Worm (Caenorhabditis elegans) whole organism, young adult: ENCODE results near the gene C26B9.2.

Experiments used
- B0019.2 ChIP-seq: fragments of 200-800 bp; sonication (Bioruptor generic); conservative IDR thresholded peaks from 2 replicates; pipeline ENCODE4 v1.3.6; 2022; ENCODE audit warnings: missing genetic modification reagents, missing genetic modification characterization, missing compliant biosample characterization
- B0035.1 ChIP-seq: sonication (generic microtip); optimal IDR thresholded peaks from 2 replicates; lab custom pipeline; 2016; ENCODE audit warnings: missing genetic modification characterization, mild to moderate bottlenecking, missing compliant biosample characterization, missing genotype, missing genetic modification reagents
- B0261.1 ChIP-seq: sonication (generic microtip); optimal IDR thresholded peaks from 2 replicates; lab custom pipeline; 2016; ENCODE audit warnings: mild to moderate bottlenecking, missing genetic modification characterization, moderate library complexity, missing compliant biosample characterization
- C06A6.2 ChIP-seq: fragments of 200-800 bp; sonication (Bioruptor generic); conservative IDR thresholded peaks from 2 replicates; pipeline ENCODE4 v1.3.6; 2022; ENCODE audit warnings: missing genetic modification characterization, missing compliant biosample characterization
- F22D6.2 ChIP-seq: sonication (generic microtip); optimal IDR thresholded peaks from 2 replicates; lab custom pipeline; 2016; ENCODE audit warnings: mild to moderate bottlenecking, missing genetic modification characterization, missing compliant biosample characterization
- F39B2.1 ChIP-seq: fragments of 200-800 bp; sonication (Bioruptor generic); IDR thresholded peaks from 2 replicates; pipeline ENCODE4 v1.3.6; 2022; ENCODE audit warnings: missing genetic modification reagents, missing genetic modification characterization, missing compliant biosample characterization
- F57A8.1 ChIP-seq: fragments of 200-800 bp; sonication (Bioruptor generic); optimal IDR thresholded peaks from 2 replicates; lab custom pipeline; 2018; ENCODE audit warnings: mild to moderate bottlenecking, missing genetic modification characterization, moderate library complexity, missing compliant biosample characterization
- F57C9.4 ChIP-seq: sonication (generic microtip); optimal IDR thresholded peaks from 2 replicates; lab custom pipeline; 2017; ENCODE audit warnings: mild to moderate bottlenecking, missing genetic modification characterization, missing compliant biosample characterization
- Y95B8A.8 ChIP-seq: fragments of 200-800 bp; sonication (Bioruptor generic); IDR thresholded peaks from 2 replicates; pipeline ENCODE4 v1.3.6; 2022; ENCODE audit warnings: missing genetic modification reagents, missing genetic modification characterization, missing compliant biosample characterization
- aptf-3 ChIP-seq: fragments of 200-800 bp; sonication (Bioruptor generic); IDR thresholded peaks from 2 replicates; pipeline ENCODE4 v1.3.6; 2022; ENCODE audit warnings: missing genetic modification characterization, missing compliant biosample characterization
- athp-1 ChIP-seq: sonication (generic microtip); optimal IDR thresholded peaks from 2 replicates; lab custom pipeline; 2017; ENCODE audit warnings: mild to moderate bottlenecking, missing genetic modification characterization, missing compliant biosample characterization
- cebp-2 ChIP-seq: fragments of 200-800 bp; sonication (Bioruptor generic); IDR thresholded peaks from 2 replicates; pipeline ENCODE4 v1.3.6; 2022; ENCODE audit warnings: missing genetic modification characterization, missing compliant biosample characterization
- ceh-40 ChIP-seq: fragments of 200-800 bp; sonication (Bioruptor generic); IDR thresholded peaks from 2 replicates; pipeline ENCODE4 v1.3.6; 2022; ENCODE audit warnings: missing genetic modification characterization, missing compliant biosample characterization
- ceh-58 ChIP-seq: fragments of 200-800 bp; sonication (Bioruptor generic); IDR thresholded peaks from 2 replicates; pipeline ENCODE4 v1.3.6; 2022; ENCODE audit warnings: missing genetic modification characterization, missing compliant biosample characterization
- ceh-91 ChIP-seq: fragments of 200-800 bp; sonication (Bioruptor generic); IDR thresholded peaks from 2 replicates; pipeline ENCODE4 v1.3.6; 2022; ENCODE audit warnings: missing genetic modification reagents, missing genetic modification characterization, missing compliant biosample characterization
- chd-7 ChIP-seq: sonication (generic microtip); optimal IDR thresholded peaks from 2 replicates; lab custom pipeline; 2016; ENCODE audit warnings: mild to moderate bottlenecking, missing genetic modification characterization, moderate library complexity, missing compliant biosample characterization
- dox-1 ChIP-seq: fragments of 200-800 bp; sonication (Bioruptor generic); IDR thresholded peaks from 2 replicates; pipeline ENCODE4 v1.3.6; 2022; ENCODE audit warnings: missing genetic modification reagents, missing genetic modification characterization, missing compliant biosample characterization
- ekl-4 ChIP-seq: fragments of 200-800 bp; sonication (Bioruptor generic); IDR thresholded peaks from 2 replicates; pipeline ENCODE4 v1.3.6; 2022; ENCODE audit warnings: missing genetic modification reagents, missing genetic modification characterization, missing compliant biosample characterization
- ets-4 ChIP-seq: fragments of 200-800 bp; sonication (Bioruptor generic); optimal IDR thresholded peaks from 2 replicates; lab custom pipeline; 2018; ENCODE audit warnings: mild to moderate bottlenecking, missing genetic modification characterization, missing compliant biosample characterization
- hlh-12 ChIP-seq: sonication (generic microtip); optimal IDR thresholded peaks from 2 replicates; lab custom pipeline; 2016; ENCODE audit warnings: missing genetic modification characterization, missing compliant biosample characterization
- hsf-1 ChIP-seq: fragments of 200-800 bp; sonication (Bioruptor generic); IDR thresholded peaks from 2 replicates; pipeline ENCODE4 v1.3.6; 2022; ENCODE audit warnings: missing genetic modification reagents, missing genetic modification characterization, missing compliant biosample characterization
- let-607 ChIP-seq, 2 experiments: fragments of 200-800 bp in 1 of 2; sonication (Bioruptor generic) in 1 of 2; sonication (generic microtip) in 1 of 2; optimal IDR thresholded peaks; 2 replicates each; lab custom pipeline; 2016 to 2018; ENCODE audit warnings: mild to moderate bottlenecking in 2 of 2, missing compliant biosample characterization in 2 of 2, missing genetic modification characterization in 2 of 2, moderate library complexity in 2 of 2, missing genotype in 1 of 2
- lin-35 ChIP-seq, 3 experiments: fragments of 150-350 bp in 2 of 3; sonication (generic microtip) in 1 of 3; optimal IDR thresholded peaks; 2 replicates each; lab custom pipeline; 2014 to 2018; ENCODE audit warnings: missing biosample characterization in 3 of 3, missing genetic modification characterization in 3 of 3, missing genetic modification reagents in 3 of 3
- lin-54 ChIP-seq: fragments of 200-800 bp; sonication (Bioruptor generic); optimal IDR thresholded peaks from 2 replicates; lab custom pipeline; 2018; ENCODE audit warnings: mild to moderate bottlenecking, missing genetic modification characterization, missing compliant biosample characterization
- lsy-27 ChIP-seq: sonication (generic microtip); optimal IDR thresholded peaks from 2 replicates; lab custom pipeline; 2017; ENCODE audit warnings: missing genetic modification characterization, mild to moderate bottlenecking, missing compliant biosample characterization, antibody characterized with exemption, missing genotype, borderline replicate concordance; ENCODE audit not compliant: insufficient read depth
- madf-10 ChIP-seq: sonication (generic microtip); optimal IDR thresholded peaks from 2 replicates; lab custom pipeline; 2016; ENCODE audit warnings: mild to moderate bottlenecking, missing genetic modification characterization, missing compliant biosample characterization
- mxl-1 ChIP-seq: sonication (generic microtip); optimal IDR thresholded peaks from 2 replicates; lab custom pipeline; 2016; ENCODE audit warnings: missing genetic modification characterization, missing compliant biosample characterization
- nfya-1 ChIP-seq: sonication (generic microtip); optimal IDR thresholded peaks from 2 replicates; lab custom pipeline; 2017; ENCODE audit warnings: antibody characterized with exemption, missing compliant biosample characterization, missing genetic modification characterization, borderline replicate concordance; ENCODE audit not compliant: insufficient read depth
- nhr-27 ChIP-seq: fragments of 200-800 bp; sonication (Bioruptor generic); optimal IDR thresholded peaks from 2 replicates; lab custom pipeline; 2018; ENCODE audit warnings: mild to moderate bottlenecking, missing genetic modification characterization, moderate library complexity, missing compliant biosample characterization
- nhr-90 ChIP-seq: sonication (generic microtip); optimal IDR thresholded peaks from 2 replicates; lab custom pipeline; 2016; ENCODE audit warnings: missing genotype, mild to moderate bottlenecking, missing genetic modification characterization, missing compliant biosample characterization
- rcor-1 ChIP-seq: fragments of 200-800 bp; sonication (Bioruptor generic); IDR thresholded peaks from 2 replicates; pipeline ENCODE4 v1.3.6; 2022; ENCODE audit warnings: missing genetic modification reagents, missing genetic modification characterization, missing compliant biosample characterization
- rec-8 ChIP-seq, 2 experiments: sonication (generic microtip); optimal IDR thresholded peaks; 2 replicates each; lab custom pipeline; 2016; ENCODE audit warnings: mild to moderate bottlenecking in 2 of 2, missing genetic modification characterization in 2 of 2, missing genetic modification reagents in 2 of 2, missing genotype in 2 of 2, missing biosample characterization in 1 of 2, missing compliant biosample characterization in 1 of 2, moderate library complexity in 1 of 2
- repo-1 ChIP-seq: sonication (generic microtip); optimal IDR thresholded peaks from 2 replicates; lab custom pipeline; 2017; ENCODE audit warnings: mild to moderate bottlenecking, missing genetic modification characterization, missing compliant biosample characterization
- rpc-1 ChIP-seq, 2 experiments: fragments of 150-350 bp in 1 of 2; sonication (generic microtip) in 1 of 2; optimal IDR thresholded peaks; 2 replicates each; lab custom pipeline; 2014 to 2018; ENCODE audit warnings: missing biosample characterization in 1 of 2, missing genetic modification characterization in 1 of 2, missing genetic modification reagents in 1 of 2, missing genotype in 1 of 2
- sea-2 ChIP-seq: fragments of 200-800 bp; sonication (Bioruptor generic); IDR thresholded peaks from 2 replicates; pipeline ENCODE4 v1.3.6; 2022; ENCODE audit warnings: missing genetic modification characterization, missing compliant biosample characterization
- snpc-3.4 ChIP-seq: sonication (generic microtip); optimal IDR thresholded peaks from 2 replicates; lab custom pipeline; 2017; ENCODE audit warnings: missing genetic modification characterization, mild to moderate bottlenecking, missing compliant biosample characterization, antibody characterized with exemption, moderate library complexity, missing genotype, missing genetic modification reagents
- tlf-1 ChIP-seq: fragments of 200-800 bp; sonication (Bioruptor generic); optimal IDR thresholded peaks from 2 replicates; lab custom pipeline; 2018; ENCODE audit warnings: mild to moderate bottlenecking, missing genetic modification characterization, missing compliant biosample characterization
- unc-130 ChIP-seq: sonication (generic microtip); optimal IDR thresholded peaks from 2 replicates; lab custom pipeline; 2016; ENCODE audit warnings: missing genetic modification reagents, missing genetic modification characterization, missing compliant biosample characterization
- ztf-26 ChIP-seq: sonication (generic microtip); optimal IDR thresholded peaks from 2 replicates; lab custom pipeline; 2017; ENCODE audit warnings: missing genetic modification characterization, missing compliant biosample characterization
- ztf-3 ChIP-seq: fragments of 200-800 bp; sonication (Bioruptor generic); optimal IDR thresholded peaks from 2 replicates; lab custom pipeline; 2018; ENCODE audit warnings: mild to moderate bottlenecking, missing genetic modification characterization, missing compliant biosample characterization

Gene C26B9.2

DNA sequence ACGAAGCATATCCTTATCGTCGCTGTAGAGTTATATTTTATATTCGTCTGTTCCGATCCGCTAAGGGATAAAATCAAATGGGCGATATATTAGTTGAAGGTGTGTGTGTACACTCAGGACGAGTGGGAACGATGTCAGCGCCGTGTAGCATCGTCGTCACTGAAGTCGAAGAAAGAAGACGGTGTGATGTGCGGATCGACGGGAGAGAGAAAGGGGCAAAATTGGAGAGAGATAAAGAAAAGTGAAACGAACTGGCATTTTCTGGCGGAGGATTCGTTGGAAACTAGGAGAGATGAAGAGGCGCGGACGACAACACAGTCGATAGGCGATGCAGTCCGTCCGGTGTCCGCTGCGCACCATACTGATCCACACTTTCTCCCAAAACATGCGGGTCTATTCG lies 2.0 kb upstream of the C26B9.2 start, which contains the start of gene C26B9.3:
Gene C26B9.3, plus strand, starts transcription at position 343 of the 400 bp plus-strand sequence.
- no peak for TF ChIP-seq cebp-2 (GFP tag; lab: Robert Waterston, UW)
- no peak for TF ChIP-seq F57C9.4
- TF ChIP-seq lin-54 (GFP tag; lab: Kevin White, UChicago) = no peak
- no peak for TF ChIP-seq ztf-26 (tag; lab: Kevin White, UChicago)
- no peak for TF ChIP-seq B0019.2 (GFP tag; lab: Robert Waterston, UW)
- no peak for TF ChIP-seq ceh-91
- TF ChIP-seq ets-4 = no peak
- TF ChIP-seq hsf-1 = no peak
- TF ChIP-seq nfya-1 (tag; lab: Kevin White, UChicago) = no peak
- TF ChIP-seq, all 124 proteins: peak for 0

DNA sequence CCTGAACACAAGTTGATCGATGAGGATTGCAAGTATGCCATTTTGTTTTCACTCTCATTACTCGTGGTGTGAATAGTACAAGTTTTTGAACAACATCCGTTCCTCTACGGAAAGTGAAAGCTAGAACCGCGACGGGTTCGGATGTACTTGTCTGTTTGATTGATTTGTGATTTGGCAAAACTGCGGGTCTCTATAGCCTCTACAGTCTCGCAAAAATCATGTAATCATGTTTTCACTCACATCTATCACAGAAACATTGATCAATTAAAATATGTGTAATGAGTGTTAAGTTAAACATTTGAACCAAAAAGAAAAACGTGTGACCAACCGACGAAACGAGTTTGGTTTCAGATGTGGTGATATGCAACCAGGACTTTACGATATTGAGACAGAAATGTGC lies 632 bp upstream of the C26B9.2 start:
- no peak for TF ChIP-seq ztf-3 (GFP tag; lab: Kevin White, UChicago)
- TF ChIP-seq rec-8 (tag; optimal IDR thresholded peaks at IDR 0.05; lab: Kevin White, UChicago) = no peak
- TF ChIP-seq ceh-40 (GFP tag; lab: Robert Waterston, UW) = no peak
- no peak for TF ChIP-seq B0035.1
- TF ChIP-seq ztf-26 (tag; lab: Kevin White, UChicago) = no peak
- no peak for TF ChIP-seq rcor-1 (GFP tag; lab: Robert Waterston, UW)
- no peak for TF ChIP-seq rpc-1 (optimal IDR thresholded peaks at IDR 0.05; lab: Kevin White, UChicago)
- no peak for TF ChIP-seq rpc-1 (tag; optimal IDR thresholded peaks at IDR 0.05; lab: Kevin White, UChicago)
- no peak for TF ChIP-seq C06A6.2 (GFP tag; lab: Robert Waterston, UW)
- TF ChIP-seq F57A8.1 (GFP tag; lab: Kevin White, UChicago) = no peak
- TF ChIP-seq ekl-4 (GFP tag; lab: Robert Waterston, UW) = no peak
- no peak for TF ChIP-seq hlh-12
- TF ChIP-seq athp-1 (tag; lab: Kevin White, UChicago) = no peak
- no peak for TF ChIP-seq aptf-3
- TF ChIP-seq B0019.2 (GFP tag; lab: Robert Waterston, UW) = no peak
- no peak for TF ChIP-seq ets-4
- TF ChIP-seq lsy-27 (tag; lab: Kevin White, UChicago) = no peak
- no peak for TF ChIP-seq hsf-1
- TF ChIP-seq sea-2 (GFP tag; lab: Robert Waterston, UW) = no peak
- TF ChIP-seq, all 124 proteins: peak for 0

DNA sequence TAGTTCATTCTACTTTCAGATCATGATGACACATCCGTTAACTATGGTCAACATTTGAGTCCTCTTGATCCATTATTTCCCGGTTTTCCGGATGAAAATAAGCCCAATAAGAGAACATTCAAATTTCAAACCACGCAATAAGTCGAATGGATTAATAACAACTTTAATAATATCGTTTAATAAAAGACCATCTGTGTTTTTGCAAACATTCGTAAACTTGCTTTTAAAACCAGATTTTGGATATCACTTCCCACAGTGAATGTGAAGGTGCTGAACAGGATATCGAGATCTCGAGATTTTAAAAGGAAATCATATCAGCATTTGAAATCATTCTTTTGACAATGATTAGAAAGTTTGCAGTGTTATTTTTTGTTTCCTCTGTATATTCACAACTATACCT lies 2.0 kb downstream of the C26B9.2 start, which contains the start of gene C26B9.7:
Gene C26B9.7, plus strand, starts transcription at position 301 of the 400 bp plus-strand sequence.
- TF ChIP-seq tlf-1 (GFP tag; lab: Kevin White, UChicago) = no peak
- no peak for TF ChIP-seq F39B2.1 (GFP tag; lab: Robert Waterston, UW)
- TF ChIP-seq F22D6.2 (tag; lab: Kevin White, UChicago) = no peak
- no peak for TF ChIP-seq nfya-1 (tag; lab: Kevin White, UChicago)
- TF ChIP-seq dox-1 (GFP tag; lab: Robert Waterston, UW) = no peak
- no peak for TF ChIP-seq ceh-58 (GFP tag; lab: Robert Waterston, UW)
- no peak for TF ChIP-seq snpc-3.4 (tag; lab: Kevin White, UChicago)
- no peak for TF ChIP-seq repo-1 (tag; lab: Kevin White, UChicago)
- no peak for TF ChIP-seq unc-130 (GFP tag; lab: Kevin White, UChicago)
- TF ChIP-seq ztf-3 (GFP tag; lab: Kevin White, UChicago) = no peak
- no peak for TF ChIP-seq madf-10 (tag; lab: Kevin White, UChicago)
- no peak for TF ChIP-seq nhr-90 (tag; lab: Kevin White, UChicago)
- no peak for TF ChIP-seq nhr-27 (tag; lab: Kevin White, UChicago)
- TF ChIP-seq B0261.1 = no peak
- TF ChIP-seq chd-7 (tag; lab: Kevin White, UChicago) = no peak
- no peak for TF ChIP-seq mxl-1 (tag; lab: Kevin White, UChicago)
- no peak for TF ChIP-seq lin-35 (GFP tag; optimal IDR thresholded peaks at IDR 0.05; lab: Kevin White, UChicago)
- TF ChIP-seq let-607 (tag; optimal IDR thresholded peaks at IDR 0.05; lab: Kevin White, UChicago) = no peak
- no peak for TF ChIP-seq rec-8 (tag; optimal IDR thresholded peaks at IDR 0.05; lab: Kevin White, UChicago)
- TF ChIP-seq Y95B8A.8 = no peak
